Fruit fly (Drosophila melanogaster): ENCODE results near the gene CG34300.
A peak's percentile ranks its signal among the peaks of the same experiment; 100 is the strongest.

DNA sequence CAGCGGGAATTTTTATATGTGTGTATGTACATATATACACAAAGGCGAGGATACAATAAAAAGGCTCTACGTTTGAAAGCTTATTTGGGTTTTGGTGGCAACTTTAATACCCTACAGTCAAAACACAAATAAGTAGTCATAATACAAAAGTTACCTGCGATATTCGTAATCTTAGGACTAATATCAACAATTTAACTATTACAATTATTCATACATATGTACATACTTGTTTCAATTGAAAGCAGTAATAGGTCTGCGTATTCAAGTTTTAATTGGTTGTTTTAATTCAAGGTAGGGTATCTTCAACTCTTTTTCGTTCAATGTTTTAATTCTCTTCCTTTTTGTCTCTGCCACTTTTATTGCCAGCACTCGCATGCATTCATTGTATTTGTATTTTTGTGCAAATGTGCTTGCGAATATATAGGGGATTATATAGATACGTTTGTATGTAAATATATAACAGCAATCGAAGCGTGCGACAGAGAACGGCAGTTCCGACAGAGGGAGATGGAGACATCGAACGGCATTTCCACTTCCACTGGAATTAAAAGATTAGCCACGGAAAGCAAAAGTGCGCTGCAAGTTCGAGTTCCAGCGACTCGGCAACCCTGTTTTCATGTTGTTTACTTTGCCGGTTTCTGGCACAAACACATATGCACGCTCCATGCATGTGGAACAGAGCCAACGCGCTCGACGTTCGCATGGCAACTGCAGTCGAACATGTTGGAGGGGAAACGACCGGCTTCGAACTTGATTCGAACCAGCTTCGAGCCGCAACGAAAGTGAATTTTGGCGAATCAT is 29.8 kb downstream of the CG34300 start:
- TF ChIP-seq CG10348 (GFP tag; IDR thresholded peaks at IDR 0.05) (no peak), EcR (GFP tag; optimal IDR thresholded peaks at IDR 0.05) (peak; percentile 49), Ets98B (GFP tag; IDR thresholded peaks at IDR 0.05) (peak; percentile 81), rn (GFP tag; IDR thresholded peaks at IDR 0.05) (0 out of 2 replicates have a peak, but pooled peaks have one; percentile 33), fd96Ca (GFP tag; IDR thresholded peaks at IDR 0.05) (peak; percentile 87)
